Worm (Caenorhabditis elegans) whole organism, L3 larva: ENCODE measurements around the gene T26A5.2.
A peak's percentile ranks its signal among the peaks of the same experiment; 100 is the strongest.

Experiments
- R02D3.7 ChIP-seq: fragments of 150-350 bp; optimal IDR thresholded peaks from 2 replicates; lab custom pipeline; 2014; ENCODE audit warnings: missing biosample characterization, missing genetic modification characterization
- ZK546.5 ChIP-seq: sonication (generic microtip); optimal IDR thresholded peaks from 2 replicates; lab custom pipeline; 2017; ENCODE audit warnings: missing biosample characterization, missing genetic modification characterization
- aly-2 ChIP-seq: fragments of 150-350 bp; optimal IDR thresholded peaks from 2 replicates; lab custom pipeline; 2014; ENCODE audit warnings: missing biosample characterization, missing genetic modification characterization
- ama-1 ChIP-seq: fragments of 150-350 bp; optimal IDR thresholded peaks from 2 replicates; lab custom pipeline; 2018
- ceh-16 ChIP-seq: sonication (generic microtip); optimal IDR thresholded peaks from 2 replicates; lab custom pipeline; 2017; ENCODE audit warnings: missing biosample characterization, missing genetic modification characterization
- ceh-28 ChIP-seq: fragments of 150-350 bp; optimal IDR thresholded peaks from 2 replicates; lab custom pipeline; 2014; ENCODE audit warnings: missing biosample characterization, missing genetic modification reagents, missing genetic modification characterization
- ceh-82 ChIP-seq: fragments of 150-350 bp; optimal IDR thresholded peaks from 2 replicates; lab custom pipeline; 2014; ENCODE audit warnings: missing biosample characterization, missing genetic modification characterization
- ceh-9 ChIP-seq: sonication (generic microtip); optimal IDR thresholded peaks from 2 replicates; lab custom pipeline; 2018; ENCODE audit warnings: missing biosample characterization, missing genetic modification characterization
- daf-12 ChIP-seq: fragments of 150-350 bp; optimal IDR thresholded peaks from 2 replicates; lab custom pipeline; 2014; ENCODE audit warnings: missing biosample characterization, missing genetic modification reagents, missing genetic modification characterization
- egl-27 ChIP-seq: sonication (generic microtip); optimal IDR thresholded peaks from 4 replicates; lab custom pipeline; 2017; ENCODE audit warnings: missing biosample characterization, missing genetic modification reagents, missing genetic modification characterization
- egl-5 ChIP-seq: fragments of 150-350 bp; optimal IDR thresholded peaks from 2 replicates; lab custom pipeline; 2017; ENCODE audit warnings: missing biosample characterization, missing genetic modification reagents, missing genetic modification characterization, inconsistent platforms
- elt-1 ChIP-seq: fragments of 150-350 bp; optimal IDR thresholded peaks from 2 replicates; lab custom pipeline; 2014; ENCODE audit warnings: missing biosample characterization, missing genetic modification characterization
- elt-2 ChIP-seq: sonication (generic microtip); optimal IDR thresholded peaks from 2 replicates; lab custom pipeline; 2016; ENCODE audit warnings: missing genetic modification reagents, mild to moderate bottlenecking, missing genetic modification characterization, missing compliant biosample characterization
- elt-3 ChIP-seq, 3 experiments: fragments of 150-350 bp in 1 of 3; sonication (generic microtip) in 2 of 3; optimal IDR thresholded peaks; 2 replicates in 2 of 3; 4 replicates in 1 of 3; lab custom pipeline; 2014 to 2017; ENCODE audit warnings: missing biosample characterization in 3 of 3, missing genetic modification characterization in 3 of 3
- eor-1 ChIP-seq, 2 experiments: fragments of 150-350 bp; optimal IDR thresholded peaks; 2 replicates each; lab custom pipeline; 2014 to 2018; ENCODE audit warnings: missing biosample characterization in 2 of 2, missing genetic modification characterization in 2 of 2
- fkh-10 ChIP-seq: sonication (generic microtip); optimal IDR thresholded peaks from 2 replicates; lab custom pipeline; 2017; ENCODE audit warnings: missing biosample characterization, missing genetic modification reagents, missing genetic modification characterization
- fkh-2 ChIP-seq: fragments of 150-350 bp; optimal IDR thresholded peaks from 2 replicates; lab custom pipeline; 2014; ENCODE audit warnings: missing biosample characterization, missing genetic modification reagents, missing genetic modification characterization
- fos-1 ChIP-seq: fragments of 150-350 bp; optimal IDR thresholded peaks from 2 replicates; lab custom pipeline; 2014; ENCODE audit warnings: missing biosample characterization, missing genetic modification characterization
- hmg-11 ChIP-seq: sonication (generic microtip); optimal IDR thresholded peaks from 2 replicates; lab custom pipeline; 2016; ENCODE audit warnings: missing genetic modification characterization, missing compliant biosample characterization
- jun-1 ChIP-seq: fragments of 150-350 bp; optimal IDR thresholded peaks from 2 replicates; lab custom pipeline; 2014; ENCODE audit warnings: missing biosample characterization, missing genetic modification reagents, missing genetic modification characterization
- lin-15B ChIP-seq: fragments of 150-350 bp; optimal IDR thresholded peaks from 2 replicates; lab custom pipeline; 2014; ENCODE audit warnings: missing biosample characterization, missing genetic modification characterization
- lin-39 ChIP-seq: fragments of 150-350 bp; optimal IDR thresholded peaks from 2 replicates; lab custom pipeline; 2018; ENCODE audit warnings: missing biosample characterization, missing genetic modification reagents, missing genetic modification characterization
- lsy-12 ChIP-seq: sonication (generic microtip); optimal IDR thresholded peaks from 2 replicates; lab custom pipeline; 2016; ENCODE audit warnings: mild to moderate bottlenecking, missing genetic modification characterization, missing compliant biosample characterization
- mdl-1 ChIP-seq: fragments of 150-350 bp; optimal IDR thresholded peaks from 2 replicates; lab custom pipeline; 2014; ENCODE audit warnings: missing biosample characterization, missing genetic modification characterization
- mml-1 ChIP-seq: fragments of 150-350 bp; sonication (generic microtip); optimal IDR thresholded peaks from 3 replicates; lab custom pipeline; 2014; ENCODE audit warnings: missing biosample characterization, missing genetic modification characterization
- nfya-1 ChIP-seq: sonication (generic microtip); optimal IDR thresholded peaks from 2 replicates; lab custom pipeline; 2017; ENCODE audit warnings: missing genetic modification characterization, mild to moderate bottlenecking, missing compliant biosample characterization, antibody characterized with exemption, moderate library complexity; ENCODE audit not compliant: insufficient read depth
- nhr-11 ChIP-seq: fragments of 150-350 bp; optimal IDR thresholded peaks from 2 replicates; lab custom pipeline; 2014; ENCODE audit warnings: missing biosample characterization, missing genetic modification characterization
- nhr-12 ChIP-seq: fragments of 150-350 bp; optimal IDR thresholded peaks from 2 replicates; lab custom pipeline; 2014; ENCODE audit warnings: missing biosample characterization, missing genetic modification characterization
- nhr-23 ChIP-seq: fragments of 150-350 bp; optimal IDR thresholded peaks from 2 replicates; lab custom pipeline; 2014; ENCODE audit warnings: missing biosample characterization, missing genetic modification reagents, missing genetic modification characterization
- nhr-237 ChIP-seq: fragments of 150-350 bp; optimal IDR thresholded peaks from 2 replicates; lab custom pipeline; 2014; ENCODE audit warnings: missing biosample characterization, missing genetic modification characterization
- nhr-25 ChIP-seq: sonication (generic microtip); optimal IDR thresholded peaks from 2 replicates; lab custom pipeline; 2017; ENCODE audit warnings: missing biosample characterization, missing genetic modification characterization
- nhr-28 ChIP-seq: fragments of 150-350 bp; optimal IDR thresholded peaks from 2 replicates; lab custom pipeline; 2014; ENCODE audit warnings: missing biosample characterization, missing genetic modification characterization
- nhr-43 ChIP-seq: sonication (generic microtip); optimal IDR thresholded peaks from 2 replicates; lab custom pipeline; 2016; ENCODE audit warnings: mild to moderate bottlenecking, missing genetic modification characterization, missing compliant biosample characterization; ENCODE audit not compliant: poor library complexity, severe bottlenecking
- nhr-67 ChIP-seq: fragments of 150-350 bp; optimal IDR thresholded peaks from 2 replicates; lab custom pipeline; 2014; ENCODE audit warnings: missing biosample characterization, missing genetic modification characterization
- nhr-76 ChIP-seq: fragments of 150-350 bp; sonication (generic microtip); optimal IDR thresholded peaks from 5 replicates; lab custom pipeline; 2014; ENCODE audit warnings: missing biosample characterization, missing genetic modification characterization
- nhr-77 ChIP-seq: fragments of 150-350 bp; optimal IDR thresholded peaks from 2 replicates; lab custom pipeline; 2014; ENCODE audit warnings: missing biosample characterization, missing genetic modification characterization
- pha-4 ChIP-seq: fragments of 150-350 bp; optimal IDR thresholded peaks from 2 replicates; lab custom pipeline; 2014; ENCODE audit warnings: missing biosample characterization, missing genetic modification reagents, missing genetic modification characterization
- pqm-1 ChIP-seq: fragments of 150-350 bp; optimal IDR thresholded peaks from 2 replicates; lab custom pipeline; 2017; ENCODE audit warnings: missing biosample characterization, missing genetic modification characterization, inconsistent platforms
- sea-2 ChIP-seq: fragments of 150-350 bp; sonication (generic microtip); optimal IDR thresholded peaks from 4 replicates; lab custom pipeline; 2014; ENCODE audit warnings: missing biosample characterization, missing genetic modification reagents, missing genetic modification characterization
- skn-1 ChIP-seq: fragments of 150-350 bp; optimal IDR thresholded peaks from 2 replicates; lab custom pipeline; 2014; ENCODE audit warnings: missing biosample characterization, missing genetic modification characterization
- snpc-4 ChIP-seq: fragments of 150-350 bp; optimal IDR thresholded peaks from 2 replicates; lab custom pipeline; 2014; ENCODE audit warnings: missing biosample characterization, missing genetic modification characterization
- tbx-2 ChIP-seq: sonication (generic microtip); optimal IDR thresholded peaks from 2 replicates; lab custom pipeline; 2016; ENCODE audit warnings: mild to moderate bottlenecking, missing genetic modification characterization, missing compliant biosample characterization
- unc-39 ChIP-seq: sonication (generic microtip); optimal IDR thresholded peaks from 4 replicates; lab custom pipeline; 2017; ENCODE audit warnings: missing biosample characterization, missing genetic modification characterization
- unc-62 ChIP-seq: fragments of 150-350 bp; sonication (generic microtip); optimal IDR thresholded peaks from 4 replicates; lab custom pipeline; 2014; ENCODE audit warnings: missing biosample characterization, missing genetic modification reagents, missing genetic modification characterization
- zag-1 ChIP-seq: fragments of 150-350 bp; optimal IDR thresholded peaks from 2 replicates; lab custom pipeline; 2014; ENCODE audit warnings: missing biosample characterization, missing genetic modification characterization
- ztf-11 ChIP-seq: fragments of 150-350 bp; optimal IDR thresholded peaks from 2 replicates; lab custom pipeline; 2014; ENCODE audit warnings: missing biosample characterization, missing genetic modification characterization
- ztf-4 ChIP-seq: fragments of 150-350 bp; optimal IDR thresholded peaks from 2 replicates; lab custom pipeline; 2014; ENCODE audit warnings: missing biosample characterization, missing genetic modification characterization

Gene T26A5.2

ce11 chrIII:6444335-6444734, 22.8 kb upstream of the T26A5.2 start, which contains the start of gene C05D11.13 (continued):
- no peak for TF ChIP-seq nhr-11 (tag; lab: Kevin White, UChicago)
- TF ChIP-seq ztf-11 = no peak
- TF ChIP-seq snpc-4 = peak; percentile 50
- peak; percentile 45 for TF ChIP-seq nhr-25 (tag; lab: Kevin White, UChicago)
- TF ChIP-seq nhr-12 (tag; lab: Kevin White, UChicago) = no peak
- TF ChIP-seq egl-27 (tag; lab: Kevin White, UChicago) = no peak
- TF ChIP-seq mml-1 (tag; lab: Kevin White, UChicago) = no peak
- TF ChIP-seq elt-2 (tag; lab: Kevin White, UChicago) = peak; percentile 64
- no peak for TF ChIP-seq nhr-237 (tag; lab: Kevin White, UChicago)
- TF ChIP-seq fos-1 (tag; lab: Kevin White, UChicago) = no peak
- TF ChIP-seq, all 47 proteins: peak for 13

ce11 chrIII:6446807-6447206, 20.3 kb upstream of the T26A5.2 start, which contains the start of gene let-721:
Gene let-721, minus strand, starts transcription at chrIII:6446907.
- TF ChIP-seq ztf-11 (no peak), jun-1 (tag; lab: Kevin White, UChicago) (no peak), eor-1 (tag; optimal IDR thresholded peaks at IDR 0.05; lab: Kevin White, UChicago) (no peak), ZK546.5 (no peak), egl-5 (tag; lab: Kevin White, UChicago) (no peak), nhr-28 (tag; lab: Kevin White, UChicago) (no peak), unc-62 (GFP tag; lab: Kevin White, UChicago) (no peak), lin-39 (no peak), snpc-4 (no peak), fkh-10 (GFP tag; lab: Kevin White, UChicago) (no peak), skn-1 (tag; lab: Kevin White, UChicago) (no peak), aly-2 (no peak), daf-12 (tag; lab: Kevin White, UChicago) (no peak), nhr-23 (tag; lab: Kevin White, UChicago) (no peak), lsy-12 (no peak)

- no peak for TF ChIP-seq mml-1 (tag; lab: Kevin White, UChicago)
- TF ChIP-seq lin-39 = no peak
- peak; percentile 56 for TF ChIP-seq pha-4 (tag; lab: Kevin White, UChicago)
- peak; percentile 8 for TF ChIP-seq ceh-28 (tag; lab: Kevin White, UChicago)
- TF ChIP-seq nhr-67 (tag; lab: Kevin White, UChicago) = no peak
- TF ChIP-seq ceh-16 = no peak
- TF ChIP-seq pqm-1 (tag; lab: Kevin White, UChicago) = peak; percentile 60
- peak; percentile 57 for TF ChIP-seq nhr-23 (tag; lab: Kevin White, UChicago)
- peak; percentile 43 for TF ChIP-seq hmg-11 (tag; lab: Kevin White, UChicago)
- TF ChIP-seq ceh-9 (tag; lab: Kevin White, UChicago) = no peak
- no peak for TF ChIP-seq zag-1
- no peak for TF ChIP-seq tbx-2 (tag; lab: Kevin White, UChicago)
- peak; percentile 58 for TF ChIP-seq nhr-25 (tag; lab: Kevin White, UChicago)
- no peak for TF ChIP-seq elt-1 (tag; lab: Kevin White, UChicago)
- TF ChIP-seq lsy-12 = peak; percentile 62
- no peak for TF ChIP-seq eor-1 (tag; optimal IDR thresholded peaks at IDR 0.05; lab: Kevin White, UChicago)
- TF ChIP-seq unc-62 (GFP tag; lab: Kevin White, UChicago) = no peak
- no peak for TF ChIP-seq aly-2
- TF ChIP-seq daf-12 (tag; lab: Kevin White, UChicago) = no peak
- no peak for TF ChIP-seq lin-15B (tag; lab: Kevin White, UChicago)
- no peak for TF ChIP-seq elt-3 (tag; optimal IDR thresholded peaks at IDR 0.05; lab: Kevin White, UChicago)
- TF ChIP-seq nhr-11 (tag; lab: Kevin White, UChicago) = peak; percentile 40
- no peak for TF ChIP-seq nhr-28 (tag; lab: Kevin White, UChicago)
- no peak for TF ChIP-seq egl-27 (tag; lab: Kevin White, UChicago)
- TF ChIP-seq ama-1 (lab: Kevin White, UChicago) = no peak
- TF ChIP-seq nfya-1 (tag; lab: Kevin White, UChicago) = peak; percentile 58
- TF ChIP-seq R02D3.7 (tag; lab: Kevin White, UChicago) = no peak
- TF ChIP-seq nhr-43 = peak; percentile 81
- no peak for TF ChIP-seq sea-2 (GFP tag; lab: Kevin White, UChicago)
- no peak for TF ChIP-seq ztf-4 (tag; lab: Kevin White, UChicago)
- TF ChIP-seq ceh-82 (tag; lab: Kevin White, UChicago) = no peak
- no peak for TF ChIP-seq fkh-2 (tag; lab: Kevin White, UChicago)
- TF ChIP-seq egl-5 (tag; lab: Kevin White, UChicago) = no peak
- TF ChIP-seq ztf-11 = no peak
- TF ChIP-seq nhr-12 (tag; lab: Kevin White, UChicago) = no peak
- no peak for TF ChIP-seq unc-39 (tag; lab: Kevin White, UChicago)
- TF ChIP-seq mdl-1 (tag; lab: Kevin White, UChicago) = peak; percentile 53
- TF ChIP-seq fkh-10 (GFP tag; lab: Kevin White, UChicago) = no peak
- TF ChIP-seq nhr-77 = no peak
- no peak for TF ChIP-seq nhr-237 (tag; lab: Kevin White, UChicago)
- peak; percentile 32 for TF ChIP-seq snpc-4
- peak; percentile 9 for TF ChIP-seq jun-1 (tag; lab: Kevin White, UChicago)
- TF ChIP-seq skn-1 (tag; lab: Kevin White, UChicago) = no peak
- TF ChIP-seq fos-1 (tag; lab: Kevin White, UChicago) = no peak
- peak; percentile 80 for TF ChIP-seq elt-2 (tag; lab: Kevin White, UChicago)
- TF ChIP-seq ZK546.5 = no peak
- TF ChIP-seq nhr-76 = no peak
- TF ChIP-seq, all 47 proteins: peak for 14
Measured at ce11 chrIII:6447521-6447920, 19.6 kb upstream of the T26A5.2 start.
